Fruit fly (Drosophila melanogaster): ENCODE measurements around the gene IFT57.

The IFT57 gene

DNA sequence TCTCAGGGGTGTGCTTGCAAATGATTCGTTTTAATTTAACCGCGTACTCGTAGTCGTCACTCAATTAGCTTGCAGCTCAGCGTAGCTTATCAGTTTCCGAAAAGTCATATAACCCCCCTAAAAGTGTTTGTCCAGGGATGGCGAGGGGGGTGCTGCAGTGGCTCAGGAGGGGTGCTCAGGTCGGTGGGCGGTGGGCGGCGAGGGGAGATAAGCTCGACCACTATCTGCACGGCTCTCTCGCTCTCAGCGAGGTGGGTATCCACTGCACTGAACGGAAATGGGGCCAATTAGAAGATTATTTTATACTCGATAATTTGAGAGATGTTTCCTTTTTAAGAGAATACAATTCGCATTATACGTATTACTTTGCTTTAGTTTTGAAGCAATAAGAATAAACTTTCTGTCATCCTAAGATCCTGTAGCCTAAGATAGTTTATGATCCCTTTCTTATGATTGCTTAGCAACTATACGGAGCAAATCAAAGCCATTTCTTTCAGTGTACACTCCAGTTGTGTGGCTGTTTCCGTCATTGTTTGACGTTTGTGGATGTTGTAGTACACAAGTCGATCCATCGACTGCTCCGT, 42.7 kb downstream of the IFT57 start (continued):
- TF ChIP-seq Lpt (GFP tag; optimal IDR thresholded peaks at IDR 0.05), result no peak
- TF ChIP-seq NC2α (GFP tag; optimal IDR thresholded peaks at IDR 0.05), result no peak
- no peak for TF ChIP-seq kni (GFP tag; optimal IDR thresholded peaks at IDR 0.05)
- no peak for TF ChIP-seq CG11560 (tag; IDR thresholded peaks at IDR 0.05)
- TF ChIP-seq Ravus (GFP tag; IDR thresholded peaks at IDR 0.05), result peak; percentile 32
- peak; percentile 44 for TF ChIP-seq CG13775 (GFP tag; optimal IDR thresholded peaks at IDR 0.05)
- peak; percentile 44 for TF ChIP-seq Abd-B (GFP tag; optimal IDR thresholded peaks at IDR 0.05)
- TF ChIP-seq ci (GFP tag; IDR thresholded peaks at IDR 0.05), result peak; percentile 62; the same call in 1 of the 3 replicates
- no peak for TF ChIP-seq fd64A (GFP tag; optimal IDR thresholded peaks at IDR 0.05)
- 0 out of 2 replicates have a peak, but pooled peaks have one; percentile 6 for TF ChIP-seq CG17328 (GFP tag; IDR thresholded peaks at IDR 0.05)
- TF ChIP-seq Fer2 (tag; optimal IDR thresholded peaks at IDR 0.05), result peak; percentile 8
- no peak for TF ChIP-seq bbx (GFP tag; IDR thresholded peaks at IDR 0.05; ENCODE audit: partially characterized antibody)
- TF ChIP-seq Sry-δ (GFP tag; optimal IDR thresholded peaks at IDR 0.05), result no peak
- no peak for TF ChIP-seq CG8281 (tag; optimal IDR thresholded peaks at IDR 0.05)
- TF ChIP-seq CG11456 (GFP tag; IDR thresholded peaks at IDR 0.05), result no peak
- peak; percentile 1 for TF ChIP-seq Max (GFP tag; optimal IDR thresholded peaks at IDR 0.05)
- peak; percentile 16 for TF ChIP-seq CHES-1-like (GFP tag; optimal IDR thresholded peaks at IDR 0.05)
- TF ChIP-seq sisA (GFP tag; IDR thresholded peaks at IDR 0.05), result peak; percentile 70
- peak; percentile 72 for TF ChIP-seq fd96Cb (tag; optimal IDR thresholded peaks at IDR 0.05)
- TF ChIP-seq CG17359 (tag; optimal IDR thresholded peaks at IDR 0.05), result peak; percentile 45
- TF ChIP-seq CG1024 (GFP tag; IDR thresholded peaks at IDR 0.05), result no peak
- TF ChIP-seq CG31365 (tag; optimal IDR thresholded peaks at IDR 0.05), result no peak
- TF ChIP-seq E2f2 (GFP tag; IDR thresholded peaks at IDR 0.05), result peak; percentile 39; the same call in 1 of the 2 replicates
- TF ChIP-seq CG1832 (GFP tag; optimal IDR thresholded peaks at IDR 0.05), result no peak
- TF ChIP-seq HLH4C (GFP tag; IDR thresholded peaks at IDR 0.05; ENCODE audit: partially characterized antibody), result no peak
- TF ChIP-seq CG15269 (tag; optimal IDR thresholded peaks at IDR 0.05), result peak; percentile 76
- peak; percentile 47 for TF ChIP-seq Ada2b (GFP tag; IDR thresholded peaks at IDR 0.05)
- peak; percentile 27; the same call in 1 of the 2 replicates for TF ChIP-seq H2.0 (GFP tag; IDR thresholded peaks at IDR 0.05)
- TF ChIP-seq ash1 (GFP tag; optimal IDR thresholded peaks at IDR 0.05), result no peak
- TF ChIP-seq chm (GFP tag; IDR thresholded peaks at IDR 0.05), result no peak
- no peak for TF ChIP-seq bigmax (GFP tag; optimal IDR thresholded peaks at IDR 0.05)
- TF ChIP-seq ERR (GFP tag; optimal IDR thresholded peaks at IDR 0.05), result no peak
- TF ChIP-seq Tbp (GFP tag; optimal IDR thresholded peaks at IDR 0.05), result no peak
- TF ChIP-seq MBD-R2 (GFP tag; IDR thresholded peaks at IDR 0.05), result no peak
- no peak for TF ChIP-seq zen2 (GFP tag; IDR thresholded peaks at IDR 0.05; ENCODE audit: partially characterized antibody)
- peak; percentile 23 for TF ChIP-seq fu2 (GFP tag; optimal IDR thresholded peaks at IDR 0.05)
- peak; percentile 63 for TF ChIP-seq az2 (GFP tag; optimal IDR thresholded peaks at IDR 0.05)
- peak; percentile 53; the same call in 1 of the 2 replicates for TF ChIP-seq Oaz (GFP tag; IDR thresholded peaks at IDR 0.05)
- peak; percentile 42 for TF ChIP-seq CG5180 (GFP tag; optimal IDR thresholded peaks at IDR 0.05)
- no peak for TF ChIP-seq Dip3 (GFP tag; optimal IDR thresholded peaks at IDR 0.05)
- peak; percentile 69 for TF ChIP-seq Xbp1 (GFP tag; optimal IDR thresholded peaks at IDR 0.05)
- TF ChIP-seq pzg (GFP tag; optimal IDR thresholded peaks at IDR 0.05), result no peak
- TF ChIP-seq chinmo (GFP tag; IDR thresholded peaks at IDR 0.05; ENCODE audit: partially characterized antibody), result peak; percentile 66; the same call in 1 of the 4 replicates
- no peak for TF ChIP-seq fru (optimal IDR thresholded peaks at IDR 0.05)
- TF ChIP-seq H15 (GFP tag; IDR thresholded peaks at IDR 0.05), result no peak; the same call in 2 of the 3 replicates
- TF ChIP-seq CG7928 (GFP tag; optimal IDR thresholded peaks at IDR 0.05), result no peak
- no peak; the same call in 2 of the 3 replicates for TF ChIP-seq sr (GFP tag; IDR thresholded peaks at IDR 0.05)
- no peak for TF ChIP-seq hbn (GFP tag; IDR thresholded peaks at IDR 0.05; ENCODE audit: partially characterized antibody)
- peak; percentile 60 for TF ChIP-seq CG14667 (GFP tag; IDR thresholded peaks at IDR 0.05)
- no peak for TF ChIP-seq gsb (GFP tag; IDR thresholded peaks at IDR 0.05)
- peak; percentile 55; the same call in 2 of the 3 replicates for TF ChIP-seq CG34422 (GFP tag; IDR thresholded peaks at IDR 0.05)
